Worm (Caenorhabditis elegans): ENCODE data around the gene R09F10.8.

DNA sequence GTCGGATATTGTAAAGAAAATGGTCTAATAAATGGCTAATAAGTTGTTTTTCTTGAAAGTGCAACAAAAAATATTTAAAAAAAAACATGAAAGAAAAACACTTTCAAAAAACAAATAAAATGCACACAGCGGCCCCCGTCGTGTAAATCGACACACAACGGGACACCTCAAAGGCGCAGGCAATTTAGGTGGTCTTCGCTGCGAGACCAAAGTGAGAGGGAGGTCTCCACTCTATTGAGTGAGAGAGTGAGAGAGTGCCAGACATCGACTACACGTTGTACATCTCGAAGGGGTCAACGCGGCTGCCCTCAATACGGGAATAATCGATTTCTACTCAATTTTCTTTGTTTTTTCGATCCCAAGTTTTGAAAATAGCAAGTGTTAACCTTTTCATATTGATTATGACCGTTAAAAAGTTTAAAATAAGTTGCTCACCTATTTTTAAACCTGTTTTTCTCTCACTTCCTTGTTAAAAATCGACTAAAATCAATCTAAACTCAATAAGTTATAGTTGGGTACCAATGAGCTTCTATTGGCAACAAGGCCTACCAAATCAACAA lies 39.4 kb downstream of the R09F10.8 start, which contains the start of gene sec-16A.2:
- TF ChIP-seq R02D3.7 (tag; optimal IDR thresholded peaks at IDR 0.05): peak; percentile 64
- TF ChIP-seq elt-3 (tag; optimal IDR thresholded peaks at IDR 0.05): no peak
- peak; percentile 27 for TF ChIP-seq nhr-43 (tag; optimal IDR thresholded peaks at IDR 0.05; ENCODE audit: poor library complexity, severe bottlenecking)
- peak; percentile 91 for TF ChIP-seq pha-4 (tag; optimal IDR thresholded peaks at IDR 0.05)
- TF ChIP-seq unc-39 (tag; optimal IDR thresholded peaks at IDR 0.05): no peak
- TF ChIP-seq ceh-9 (tag; optimal IDR thresholded peaks at IDR 0.05): no peak
- TF ChIP-seq tbx-2 (tag; optimal IDR thresholded peaks at IDR 0.05): no peak
- TF ChIP-seq mml-1 (tag; optimal IDR thresholded peaks at IDR 0.05): no peak
- no peak for TF ChIP-seq egl-27 (tag; optimal IDR thresholded peaks at IDR 0.05)
- no peak for TF ChIP-seq ama-1 (optimal IDR thresholded peaks at IDR 0.05)
- no peak for TF ChIP-seq nhr-12 (tag; optimal IDR thresholded peaks at IDR 0.05)
- peak; percentile 53 for TF ChIP-seq elt-2 (tag; optimal IDR thresholded peaks at IDR 0.05)

Data from whole organism, L3 larva.